Worm (Caenorhabditis elegans) whole organism, L1 larva: Measurements from ENCODE around the gene T27E4.1.
"Not testable (repeated sequence)": the region's sequence is repeated elsewhere in the genome, so short reads cannot be mapped to it uniquely, and the experiment has no call there.

Experiments
- aly-2 ChIP-seq: fragments of 150-350 bp; optimal IDR thresholded peaks from 2 replicates; lab custom pipeline; 2014; ENCODE audit warnings: missing biosample characterization, missing genetic modification characterization
- ama-1 ChIP-seq: fragments of 150-350 bp; optimal IDR thresholded peaks from 2 replicates; lab custom pipeline; 2014
- ceh-63 ChIP-seq: fragments of 200-800 bp; sonication (Bioruptor generic); optimal IDR thresholded peaks from 2 replicates; lab custom pipeline; 2018; ENCODE audit warnings: mild to moderate bottlenecking, missing genetic modification characterization, missing compliant biosample characterization
- ces-1 ChIP-seq: fragments of 150-350 bp; optimal IDR thresholded peaks from 2 replicates; lab custom pipeline; 2014; ENCODE audit warnings: missing biosample characterization, missing genetic modification reagents, missing genetic modification characterization
- ets-5 ChIP-seq: fragments of 200-800 bp; sonication (Bioruptor generic); IDR thresholded peaks from 2 replicates; pipeline ENCODE4 v1.3.6; 2022; ENCODE audit warnings: missing genetic modification characterization, missing compliant biosample characterization
- lin-15B ChIP-seq: fragments of 150-350 bp; sonication (generic microtip); optimal IDR thresholded peaks from 3 replicates; lab custom pipeline; 2014; ENCODE audit warnings: missing biosample characterization, missing genetic modification characterization
- lir-3 ChIP-seq: sonication (generic microtip); optimal IDR thresholded peaks from 2 replicates; lab custom pipeline; 2016; ENCODE audit warnings: mild to moderate bottlenecking, missing genetic modification characterization, moderate library complexity, missing compliant biosample characterization; ENCODE audit not compliant: poor library complexity
- mdl-1 ChIP-seq, 2 experiments: fragments of 150-350 bp; optimal IDR thresholded peaks; 2 replicates each; lab custom pipeline; 2014 to 2017; ENCODE audit warnings: missing biosample characterization in 2 of 2, missing genetic modification characterization in 2 of 2, inconsistent platforms in 1 of 2
- nhr-90 ChIP-seq: sonication (generic microtip); optimal IDR thresholded peaks from 2 replicates; lab custom pipeline; 2016; ENCODE audit warnings: mild to moderate bottlenecking, missing genetic modification characterization, missing compliant biosample characterization; ENCODE audit not compliant: poor library complexity
- sup-37 ChIP-seq: fragments of 200-800 bp; sonication (Bioruptor generic); optimal IDR thresholded peaks from 2 replicates; lab custom pipeline; 2018; ENCODE audit warnings: mild to moderate bottlenecking, missing genetic modification characterization, missing compliant biosample characterization
- zag-1 ChIP-seq: fragments of 150-350 bp; optimal IDR thresholded peaks from 2 replicates; lab custom pipeline; 2014; ENCODE audit warnings: missing biosample characterization, missing genetic modification characterization
- ztf-4 ChIP-seq: fragments of 150-350 bp; optimal IDR thresholded peaks from 2 replicates; lab custom pipeline; 2014; ENCODE audit warnings: missing biosample characterization, missing genetic modification characterization

- TF ChIP-seq aly-2 (tag; lab: Kevin White, UChicago); ama-1; lir-3 (tag; lab: Kevin White, UChicago); ceh-63 (GFP tag; lab: Kevin White, UChicago); nhr-90; mdl-1 (tag; optimal IDR thresholded peaks at IDR 0.05; lab: Kevin White, UChicago); ets-5; sup-37 (GFP tag; lab: Kevin White, UChicago); zag-1 (tag; lab: Kevin White, UChicago); lin-15B (tag; lab: Kevin White, UChicago); ztf-4 (tag; lab: Kevin White, UChicago); ces-1 (GFP tag; lab: Kevin White, UChicago): not testable (repeated sequence)
These were observed 1.0 kb upstream of the T27E4.1 start for ce11 chrV:9090824-9091798.
